Worm (Caenorhabditis elegans): ENCODE data around the gene zzz-1.

The zzz-1 gene

ce11 chrV:10861611-10862262 lies 47.2 kb downstream of the zzz-1 start:
- peak; percentile 16 to 31 for TF ChIP-seq lin-35 (GFP tag; optimal IDR thresholded peaks at IDR 0.05)
- TF ChIP-seq lsy-2 (tag; optimal IDR thresholded peaks at IDR 0.05) = peak in 1 of 2 experiments; percentile 60
- no peak for TF ChIP-seq pag-3 (tag; optimal IDR thresholded peaks at IDR 0.05; ENCODE audit: borderline replicate concordance, insufficient read depth)
- peak; percentile 80 for TF ChIP-seq lin-14 (GFP tag; optimal IDR thresholded peaks at IDR 0.05)
- peak in 1 of 3 experiments; percentile 29 for TF ChIP-seq ceh-82 (tag; optimal IDR thresholded peaks at IDR 0.05)
- no peak for TF ChIP-seq lin-13 (GFP tag; optimal IDR thresholded peaks at IDR 0.05)
- no peak for TF ChIP-seq nhr-77 (tag; optimal IDR thresholded peaks at IDR 0.05)
- TF ChIP-seq snu-23 (GFP tag; optimal IDR thresholded peaks at IDR 0.05) = peak; percentile 50
- peak; percentile 81 for TF ChIP-seq blmp-1 (tag; optimal IDR thresholded peaks at IDR 0.05)
- peak; percentile 73 for TF ChIP-seq nhr-85 (tag)
- no peak for TF ChIP-seq sup-37 (GFP tag; optimal IDR thresholded peaks at IDR 0.05)
- peak; percentile 41 for TF ChIP-seq nhr-71 (tag; optimal IDR thresholded peaks at IDR 0.05)
- TF ChIP-seq mdl-1 (tag; optimal IDR thresholded peaks at IDR 0.05) = peak in 1 of 2 experiments; percentile 46
- peak; percentile 38 for TF ChIP-seq nhr-20 (tag; optimal IDR thresholded peaks at IDR 0.05)
- peak; percentile 2 for TF ChIP-seq fkh-8 (tag; optimal IDR thresholded peaks at IDR 0.05)
- peak; percentile 56 for TF ChIP-seq mep-1 (tag; optimal IDR thresholded peaks at IDR 0.05)
- TF ChIP-seq efl-1 (optimal IDR thresholded peaks at IDR 0.05) = no peak
- TF ChIP-seq efl-1 (GFP tag; optimal IDR thresholded peaks at IDR 0.05 in 1 of 2) = peak in 1 of 2 experiments; percentile 90

ce11 chrV:10860526-10861037 lies 48.4 kb downstream of the zzz-1 start:
- TF ChIP-seq fkh-8 (tag; optimal IDR thresholded peaks at IDR 0.05) (peak; percentile 2), nhr-71 (tag; optimal IDR thresholded peaks at IDR 0.05) (peak; percentile 29), efl-1 (optimal IDR thresholded peaks at IDR 0.05) (no peak), efl-1 (GFP tag; optimal IDR thresholded peaks at IDR 0.05 in 1 of 2) (peak in 1 of 2 experiments; percentile 12), mef-2 (tag; optimal IDR thresholded peaks at IDR 0.05) (no peak), mab-9 (GFP tag; IDR thresholded peaks at IDR 0.05) (no peak), nhr-11 (tag; optimal IDR thresholded peaks at IDR 0.05) (no peak), nhr-85 (tag) (peak; percentile 88), Y116A8C.19 (tag; optimal IDR thresholded peaks at IDR 0.05; ENCODE audit: borderline replicate concordance) (no peak), ces-1 (GFP tag; optimal IDR thresholded peaks at IDR 0.05) (no peak), tbx-2 (tag; optimal IDR thresholded peaks at IDR 0.05) (peak; percentile 4), nhr-76 (tag; optimal IDR thresholded peaks at IDR 0.05) (no peak), lin-15B (tag; optimal IDR thresholded peaks at IDR 0.05) (no peak), ceh-88 (GFP tag; IDR thresholded peaks at IDR 0.05) (no peak), ceh-8 (GFP tag; optimal IDR thresholded peaks at IDR 0.05) (no peak), rnt-1 (tag; optimal IDR thresholded peaks at IDR 0.05) (peak; percentile 1), lin-14 (GFP tag; optimal IDR thresholded peaks at IDR 0.05) (peak; percentile 50), ztf-11 (tag; optimal IDR thresholded peaks at IDR 0.05) (no peak), elt-3 (tag; optimal IDR thresholded peaks at IDR 0.05) (peak in 1 of 6 experiments; percentile 31), tlp-1 (tag; optimal IDR thresholded peaks at IDR 0.05) (no peak), zip-4 (GFP tag; optimal IDR thresholded peaks at IDR 0.05) (no peak), snu-23 (GFP tag; optimal IDR thresholded peaks at IDR 0.05) (peak; percentile 13), sptf-1 (tag; optimal IDR thresholded peaks at IDR 0.05) (no peak), unc-30 (tag; optimal IDR thresholded peaks at IDR 0.05) (no peak)

- TF ChIP-seq ztf-4 (tag; optimal IDR thresholded peaks at IDR 0.05) = no peak
- TF ChIP-seq lin-14 (GFP tag; optimal IDR thresholded peaks at IDR 0.05) = peak; percentile 24
- TF ChIP-seq nhr-71 (tag; optimal IDR thresholded peaks at IDR 0.05) = no peak
- TF ChIP-seq lsy-2 (tag; optimal IDR thresholded peaks at IDR 0.05) = peak in 1 of 2 experiments; percentile 21
- no peak for TF ChIP-seq irx-1 (tag; optimal IDR thresholded peaks at IDR 0.05)
- peak in 2 of 6 experiments; percentile 16 to 55 for TF ChIP-seq elt-3 (tag; optimal IDR thresholded peaks at IDR 0.05)
- TF ChIP-seq nhr-19 (GFP tag; conservative IDR thresholded peaks at IDR 0.05) = 0 out of 2 replicates have a peak, but pooled peaks have one; percentile 2
- peak; percentile 56 for TF ChIP-seq elt-2 (tag; optimal IDR thresholded peaks at IDR 0.05)
- TF ChIP-seq mdl-1 (tag; optimal IDR thresholded peaks at IDR 0.05) = peak in 1 of 2 experiments; percentile 9
- no peak for TF ChIP-seq nhr-28 (tag; optimal IDR thresholded peaks at IDR 0.05)
- TF ChIP-seq nhr-20 (tag; optimal IDR thresholded peaks at IDR 0.05) = peak; percentile 4
- TF ChIP-seq lir-3 (tag; optimal IDR thresholded peaks at IDR 0.05; ENCODE audit: poor library complexity) = no peak
- no peak for TF ChIP-seq unc-86 (tag; optimal IDR thresholded peaks at IDR 0.05)
- no peak for TF ChIP-seq ceh-8 (GFP tag; optimal IDR thresholded peaks at IDR 0.05)
- TF ChIP-seq blmp-1 (tag; optimal IDR thresholded peaks at IDR 0.05) = peak; percentile 71
These were observed 49.2 kb downstream of the zzz-1 start for ce11 chrV:10859775-10860174.

Measured in whole organism, L1 larva.